Fruit fly (Drosophila melanogaster) whole organism, prepupa: ENCODE data around the gene Datp.
A peak's percentile ranks its signal among the peaks of the same experiment; 100 is the strongest.

Source experiments
- Blimp-1 ChIP-seq: fragments of 200-800 bp; sonication (Bioruptor generic); optimal IDR thresholded peaks from 3 replicates; lab custom pipeline; 2017; ENCODE audit warnings: missing biosample characterization, missing genetic modification characterization, mild to moderate bottlenecking, moderate library complexity, missing genetic modification reagents
- CG10631 ChIP-seq: fragments of 200-800 bp; sonication (Bioruptor generic); optimal IDR thresholded peaks from 2 replicates; lab custom pipeline; 2016; ENCODE audit warnings: missing biosample characterization, missing genetic modification characterization
- CG11762 ChIP-seq: fragments of 200-800 bp; sonication (Bioruptor generic); optimal IDR thresholded peaks from 3 replicates; lab custom pipeline; 2016; ENCODE audit warnings: missing biosample characterization, missing genetic modification characterization; ENCODE audit not compliant: insufficient read depth
- CG16779 ChIP-seq: fragments of 200-800 bp; sonication (Bioruptor generic); optimal IDR thresholded peaks from 3 replicates; lab custom pipeline; 2017; ENCODE audit warnings: missing biosample characterization, mild to moderate bottlenecking, missing genetic modification characterization
- CG3032 ChIP-seq: fragments of 200-800 bp; optimal IDR thresholded peaks from 2 replicates; lab custom pipeline; 2019; ENCODE audit warnings: missing biosample characterization, mild to moderate bottlenecking, missing genetic modification characterization, moderate library complexity
- CG31627 ChIP-seq: fragments of 200-800 bp; sonication (Bioruptor generic); optimal IDR thresholded peaks from 3 replicates; lab custom pipeline; 2016; ENCODE audit warnings: missing biosample characterization, missing genetic modification characterization
- CG32006 ChIP-seq: fragments of 200-800 bp; sonication (Bioruptor generic); optimal IDR thresholded peaks from 3 replicates; lab custom pipeline; 2017; ENCODE audit warnings: missing biosample characterization, mild to moderate bottlenecking, missing genetic modification characterization
- CG34406 ChIP-seq: fragments of 200-800 bp; sonication (Bioruptor generic); optimal IDR thresholded peaks from 3 replicates; lab custom pipeline; 2016; ENCODE audit warnings: missing biosample characterization, missing genetic modification characterization
- CG6792 ChIP-seq: fragments of 200-800 bp; sonication (Bioruptor generic); optimal IDR thresholded peaks from 3 replicates; lab custom pipeline; 2016; ENCODE audit warnings: missing biosample characterization, missing genetic modification characterization
- CG6808 ChIP-seq: fragments of 200-800 bp; sonication (Bioruptor generic); optimal IDR thresholded peaks from 3 replicates; lab custom pipeline; 2017; ENCODE audit warnings: missing biosample characterization, missing genetic modification characterization, mild to moderate bottlenecking, moderate library complexity, missing genetic modification reagents
- CG6854 ChIP-seq: fragments of 200-800 bp; sonication (Bioruptor generic); optimal IDR thresholded peaks from 2 replicates; lab custom pipeline; 2017; ENCODE audit warnings: missing biosample characterization, mild to moderate bottlenecking, missing genetic modification characterization
- CG7368 ChIP-seq: fragments of 200-800 bp; sonication (Bioruptor generic); optimal IDR thresholded peaks from 3 replicates; lab custom pipeline; 2016; ENCODE audit warnings: missing biosample characterization, missing genetic modification characterization
- CG8319 ChIP-seq: fragments of 200-800 bp; sonication (Bioruptor generic); optimal IDR thresholded peaks from 3 replicates; lab custom pipeline; 2016; ENCODE audit warnings: missing biosample characterization, missing genetic modification characterization
- CG8632 ChIP-seq: fragments of 200-800 bp; sonication (Bioruptor generic); optimal IDR thresholded peaks from 3 replicates; lab custom pipeline; 2016; ENCODE audit warnings: missing biosample characterization, missing genetic modification characterization
- CG9139 ChIP-seq: fragments of 200-800 bp; sonication (Bioruptor generic); optimal IDR thresholded peaks from 3 replicates; lab custom pipeline; 2017; ENCODE audit warnings: missing biosample characterization, mild to moderate bottlenecking, missing genetic modification characterization
- Eip75B ChIP-seq: fragments of 200-800 bp; sonication (Bioruptor generic); optimal IDR thresholded peaks from 3 replicates; lab custom pipeline; 2016; ENCODE audit warnings: missing biosample characterization, missing genetic modification characterization
- Eip93F ChIP-seq: fragments of 200-800 bp; sonication (Bioruptor generic); optimal IDR thresholded peaks from 2 replicates; lab custom pipeline; 2016; ENCODE audit warnings: missing biosample characterization, mild to moderate bottlenecking, missing genetic modification characterization
- Ets21C ChIP-seq: fragments of 200-800 bp; sonication (Bioruptor generic); optimal IDR thresholded peaks from 3 replicates; lab custom pipeline; 2016; ENCODE audit warnings: missing biosample characterization, missing genetic modification characterization
- Gug ChIP-seq: fragments of 200-800 bp; sonication (Bioruptor generic); IDR thresholded peaks from 2 replicates; pipeline ENCODE4 v1.3.6; 2022; ENCODE audit warnings: missing biosample characterization, missing genetic modification characterization
- Hr38 ChIP-seq: sonication (Bioruptor generic); optimal IDR thresholded peaks from 2 replicates; lab custom pipeline; 2016; ENCODE audit warnings: missing biosample characterization, missing genetic modification characterization
- Hr39 ChIP-seq: fragments of 200-800 bp; sonication (Bioruptor generic); optimal IDR thresholded peaks from 2 replicates; lab custom pipeline; 2016; ENCODE audit warnings: missing biosample characterization, missing genetic modification characterization
- Hr4 ChIP-seq: fragments of 200-800 bp; sonication (Bioruptor generic); optimal IDR thresholded peaks from 3 replicates; lab custom pipeline; 2016; ENCODE audit warnings: missing biosample characterization, missing genetic modification characterization
- Lpt ChIP-seq: fragments of 200-800 bp; sonication (Bioruptor generic); optimal IDR thresholded peaks from 3 replicates; lab custom pipeline; 2016; ENCODE audit warnings: missing biosample characterization, missing genetic modification characterization
- Met ChIP-seq: fragments of 200-800 bp; sonication (Bioruptor generic); optimal IDR thresholded peaks from 3 replicates; lab custom pipeline; 2016; ENCODE audit warnings: missing biosample characterization, missing genetic modification characterization
- Smox ChIP-seq: fragments of 200-800 bp; sonication (Bioruptor generic); optimal IDR thresholded peaks from 3 replicates; lab custom pipeline; 2016; ENCODE audit warnings: missing biosample characterization, missing genetic modification characterization
- Sox14 ChIP-seq: fragments of 200-800 bp; sonication (Bioruptor generic); optimal IDR thresholded peaks from 3 replicates; lab custom pipeline; 2016; ENCODE audit warnings: missing biosample characterization, missing genetic modification characterization
- Sox15 ChIP-seq: fragments of 200-800 bp; sonication (Bioruptor generic); optimal IDR thresholded peaks from 3 replicates; lab custom pipeline; 2016; ENCODE audit warnings: missing biosample characterization, missing genetic modification characterization
- achi ChIP-seq: fragments of 200-800 bp; sonication (Bioruptor generic); optimal IDR thresholded peaks from 3 replicates; lab custom pipeline; 2016; ENCODE audit warnings: missing biosample characterization, missing genetic modification characterization
- acj6 ChIP-seq: fragments of 200-800 bp; sonication (Bioruptor generic); optimal IDR thresholded peaks from 3 replicates; lab custom pipeline; 2016; ENCODE audit warnings: missing biosample characterization, missing genetic modification characterization
- cyc ChIP-seq: fragments of 200-800 bp; sonication (Bioruptor generic); optimal IDR thresholded peaks from 3 replicates; lab custom pipeline; 2016; ENCODE audit warnings: missing biosample characterization, missing genetic modification characterization
- dac ChIP-seq: fragments of 200-800 bp; sonication (Bioruptor generic); optimal IDR thresholded peaks from 2 replicates; lab custom pipeline; 2017; ENCODE audit warnings: missing biosample characterization, mild to moderate bottlenecking, missing genetic modification characterization
- eg ChIP-seq: fragments of 200-800 bp; sonication (Bioruptor generic); IDR thresholded peaks from 3 replicates; pipeline ENCODE4 v1.3.6; 2022; ENCODE audit warnings: missing biosample characterization, missing genetic modification characterization
- esn ChIP-seq: fragments of 200-800 bp; sonication (Bioruptor generic); optimal IDR thresholded peaks from 2 replicates; lab custom pipeline; 2016; ENCODE audit warnings: missing biosample characterization, mild to moderate bottlenecking, missing genetic modification characterization, moderate library complexity
- fd85E ChIP-seq: fragments of 200-800 bp; sonication (Bioruptor generic); optimal IDR thresholded peaks from 3 replicates; lab custom pipeline; 2016; ENCODE audit warnings: missing biosample characterization, missing genetic modification characterization
- fkh ChIP-seq: fragments of 200-800 bp; sonication (Bioruptor generic); optimal IDR thresholded peaks from 3 replicates; lab custom pipeline; 2017; ENCODE audit warnings: missing biosample characterization, mild to moderate bottlenecking, missing genetic modification characterization, moderate library complexity
- net ChIP-seq: fragments of 200-800 bp; sonication (Bioruptor generic); optimal IDR thresholded peaks from 3 replicates; lab custom pipeline; 2016; ENCODE audit warnings: missing biosample characterization, missing genetic modification characterization
- pdm3 ChIP-seq: fragments of 200-800 bp; sonication (Bioruptor generic); optimal IDR thresholded peaks from 3 replicates; lab custom pipeline; 2016; ENCODE audit warnings: missing biosample characterization, missing genetic modification characterization
- salr ChIP-seq, 2 experiments: fragments of 200-800 bp; sonication (Bioruptor generic); optimal IDR thresholded peaks; 3 replicates each; lab custom pipeline; 2016 to 2018; ENCODE audit warnings: missing biosample characterization in 2 of 2, missing genetic modification characterization in 2 of 2, mild to moderate bottlenecking in 1 of 2
- ss ChIP-seq, 2 experiments: fragments of 200-800 bp; sonication (Bioruptor generic); optimal IDR thresholded peaks; 2 replicates in 1 of 2; 3 replicates in 1 of 2; lab custom pipeline; 2017 to 2018; ENCODE audit warnings: mild to moderate bottlenecking in 2 of 2, missing biosample characterization in 2 of 2, missing genetic modification characterization in 2 of 2, moderate library complexity in 1 of 2
- svp ChIP-seq: fragments of 200-800 bp; sonication (Bioruptor generic); peaks from one replicate; lab custom pipeline; 2016; ENCODE audit warnings: missing biosample characterization, missing genetic modification characterization
- topi ChIP-seq: fragments of 200-800 bp; sonication (Bioruptor generic); optimal IDR thresholded peaks from 3 replicates; lab custom pipeline; 2016; ENCODE audit warnings: missing biosample characterization, missing genetic modification characterization
- vri ChIP-seq: fragments of 200-800 bp; sonication (Bioruptor generic); optimal IDR thresholded peaks from 3 replicates; lab custom pipeline; 2016; ENCODE audit warnings: missing biosample characterization, mild to moderate bottlenecking, missing genetic modification characterization

Datp gene

DNA sequence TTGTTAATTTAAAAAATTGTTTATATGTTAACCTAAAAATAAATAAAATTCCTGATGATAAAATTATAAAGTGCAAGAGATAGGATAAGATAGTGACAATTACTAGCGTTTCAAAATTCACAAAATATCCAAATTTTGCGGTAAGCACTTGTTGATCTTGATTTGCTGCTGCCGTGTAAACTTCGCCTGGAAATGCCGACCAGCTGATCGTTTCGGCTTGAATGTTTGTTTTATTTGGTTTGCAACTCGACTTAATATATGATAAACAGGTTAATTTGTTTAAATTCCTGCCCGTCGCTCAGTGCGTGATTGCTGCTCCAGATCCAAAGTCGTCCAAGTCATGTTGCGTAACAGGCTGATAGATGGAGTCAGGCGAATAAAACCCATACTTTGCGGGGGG lies 17.2 kb downstream of the Datp start, which contains the start of gene CG4592 (continued):
- TF ChIP-seq CG11762 (GFP tag; lab: Kevin White, UChicago): peak; percentile 29
- peak; percentile 85 for TF ChIP-seq eg (GFP tag; lab: Robert Waterston, UW)
- TF ChIP-seq Eip93F (GFP tag; lab: Kevin White, UChicago): peak; percentile 72
- TF ChIP-seq CG8319 (GFP tag; lab: Kevin White, UChicago): peak; percentile 5
- peak; percentile 74 for TF ChIP-seq Sox14 (GFP tag; lab: Kevin White, UChicago)
- no peak for TF ChIP-seq Hr38
- peak; percentile 77 for TF ChIP-seq net (GFP tag; lab: Kevin White, UChicago)
- peak; percentile 97 for TF ChIP-seq fkh (GFP tag; lab: Kevin White, UChicago)
- TF ChIP-seq topi (GFP tag; lab: Kevin White, UChicago): peak; percentile 76
- TF ChIP-seq Sox15 (GFP tag; lab: Kevin White, UChicago): peak; percentile 28
- peak; percentile 40 for TF ChIP-seq CG16779 (tag; lab: Kevin White, UChicago)
- peak; percentile 72 for TF ChIP-seq CG34406 (GFP tag; lab: Kevin White, UChicago)
- peak; percentile 83 for TF ChIP-seq Eip75B (GFP tag; lab: Kevin White, UChicago)
- TF ChIP-seq Smox (GFP tag; lab: Kevin White, UChicago): peak; percentile 81
- TF ChIP-seq dac: no peak
- no peak for TF ChIP-seq Ets21C (GFP tag; lab: Kevin White, UChicago)
- peak; percentile 44 for TF ChIP-seq Lpt (GFP tag; lab: Kevin White, UChicago)
- TF ChIP-seq CG6854 (GFP tag; lab: Kevin White, UChicago): no peak
- peak; percentile 84 for TF ChIP-seq svp (GFP tag; lab: Kevin White, UChicago)
- TF ChIP-seq CG32006 (GFP tag; lab: Kevin White, UChicago): peak; percentile 75
- TF ChIP-seq, all 60 proteins: peak for 49

dm6 chr2L:9919949-9920348 lies 18.6 kb downstream of the Datp start, which contains the start of gene CG4594:
Gene CG4594 (plus strand): TSS chr2L:9920160.
- TF ChIP-seq svp (GFP tag; lab: Kevin White, UChicago) (peak; percentile 46), fd85E (no peak)

DNA sequence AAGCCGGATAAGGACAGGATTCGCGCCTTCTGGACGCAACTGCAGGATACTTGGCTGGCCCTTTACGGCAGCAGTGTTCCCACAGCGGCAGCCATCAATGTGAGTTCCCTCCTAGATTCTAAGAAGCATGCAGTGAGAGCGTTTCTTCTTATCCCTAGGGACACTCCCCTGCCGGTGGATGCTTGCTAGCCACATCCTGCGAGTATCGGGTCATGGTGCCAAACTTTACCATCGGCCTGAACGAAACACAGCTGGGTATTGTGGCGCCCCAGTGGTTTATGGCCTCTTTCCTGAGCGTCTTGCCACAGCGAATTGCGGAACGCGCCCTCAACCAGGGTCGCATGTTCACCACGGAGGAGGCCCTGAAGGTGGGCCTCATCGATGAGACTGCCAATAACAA lies 19.4 kb downstream of the Datp start:
- TF ChIP-seq achi (GFP tag; lab: Kevin White, UChicago): no peak
- no peak for TF ChIP-seq CG6792 (GFP tag; lab: Kevin White, UChicago)
- TF ChIP-seq acj6 (GFP tag; lab: Kevin White, UChicago): no peak
- TF ChIP-seq CG7368 (GFP tag; lab: Kevin White, UChicago): no peak
- no peak for TF ChIP-seq Eip75B (GFP tag; lab: Kevin White, UChicago)
- TF ChIP-seq Met (GFP tag; lab: Kevin White, UChicago): no peak
- no peak for TF ChIP-seq Smox (GFP tag; lab: Kevin White, UChicago)
- no peak for TF ChIP-seq eg (GFP tag; lab: Robert Waterston, UW)
- TF ChIP-seq Hr39 (GFP tag; lab: Kevin White, UChicago): no peak

dm6 chr2L:9918020-9918959 lies 20.3 kb downstream of the Datp start, which contains the start of the genes CG5885 and CG4598:
Gene CG5885 (minus strand): TSS chr2L:9918330.
Gene CG4598 (plus strand): TSS chr2L:9918618.
- TF ChIP-seq esn (GFP tag; lab: Kevin White, UChicago): peak; percentile 82
- peak; percentile 78 for TF ChIP-seq pdm3 (GFP tag; lab: Kevin White, UChicago)
- TF ChIP-seq Gug (GFP tag; lab: Robert Waterston, UW): peak; percentile 46
- TF ChIP-seq cyc (GFP tag; lab: Kevin White, UChicago): peak; percentile 55
- peak; percentile 73 for TF ChIP-seq CG32006 (GFP tag; lab: Kevin White, UChicago)
- TF ChIP-seq CG16779 (tag; lab: Kevin White, UChicago): peak; percentile 80
- peak; percentile 7 for TF ChIP-seq Hr38
- peak in 1 of 2 experiments; percentile 79 for TF ChIP-seq salr (GFP tag; optimal IDR thresholded peaks at IDR 0.05; lab: Kevin White, UChicago)
- TF ChIP-seq CG3032: peak; percentile 63
- peak; percentile 48 for TF ChIP-seq CG8319 (GFP tag; lab: Kevin White, UChicago)
- peak; percentile 80 for TF ChIP-seq Met (GFP tag; lab: Kevin White, UChicago)
- TF ChIP-seq CG9139 (GFP tag; lab: Kevin White, UChicago): peak; percentile 85
- peak; percentile 83 to 86 for TF ChIP-seq ss (GFP tag; optimal IDR thresholded peaks at IDR 0.05; lab: Kevin White, UChicago)
- TF ChIP-seq CG10631: peak; percentile 84
- peak; percentile 57 for TF ChIP-seq CG31627 (GFP tag; lab: Kevin White, UChicago)
- TF ChIP-seq CG6792 (GFP tag; lab: Kevin White, UChicago): peak; percentile 73
- peak; percentile 62 for TF ChIP-seq CG8632 (GFP tag; lab: Kevin White, UChicago)
- peak; percentile 79 for TF ChIP-seq CG6808
- peak; percentile 89 for TF ChIP-seq Hr4 (GFP tag; lab: Kevin White, UChicago)
- peak; percentile 75 for TF ChIP-seq Eip75B (GFP tag; lab: Kevin White, UChicago)
- peak; percentile 76 for TF ChIP-seq svp (GFP tag; lab: Kevin White, UChicago)
- TF ChIP-seq Blimp-1 (GFP tag; lab: Kevin White, UChicago): peak; percentile 50
- TF ChIP-seq CG7368 (GFP tag; lab: Kevin White, UChicago): peak; percentile 50
- peak; percentile 54 for TF ChIP-seq vri (GFP tag; lab: Kevin White, UChicago)
